Fruit fly (Drosophila melanogaster): ENCODE data around the gene CG14624.

The CG14624 gene

DNA sequence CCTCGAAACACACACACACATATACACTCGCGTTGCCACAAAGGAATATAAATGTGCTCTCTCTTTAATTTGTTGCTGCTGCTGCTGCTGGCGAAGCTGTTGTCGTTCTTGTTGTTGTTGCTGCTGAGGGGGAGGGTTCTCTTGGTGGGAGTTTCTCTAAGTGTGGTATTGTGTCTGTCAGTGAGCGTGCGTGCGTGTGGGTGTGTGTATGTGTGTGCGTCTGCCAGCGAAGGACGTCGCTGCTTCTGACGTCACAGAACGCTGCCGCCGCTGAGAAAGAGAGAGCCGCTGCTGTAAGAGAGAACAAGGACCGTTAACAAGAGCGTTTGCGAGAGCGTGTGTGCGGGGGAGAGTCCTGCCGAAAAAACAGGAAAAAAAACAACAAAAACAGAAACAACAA is 27.5 kb downstream of the CG14624 start:
- TF ChIP-seq pan (optimal IDR thresholded peaks at IDR 0.05): no peak
- TF ChIP-seq EcR (GFP tag; optimal IDR thresholded peaks at IDR 0.05): no peak
- TF ChIP-seq psq (optimal IDR thresholded peaks at IDR 0.05): no peak
- TF ChIP-seq usp (GFP tag; optimal IDR thresholded peaks at IDR 0.05): no peak
- no peak for TF ChIP-seq CG8478 (optimal IDR thresholded peaks at IDR 0.05)
- TF ChIP-seq Dll (optimal IDR thresholded peaks at IDR 0.05): no peak

DNA sequence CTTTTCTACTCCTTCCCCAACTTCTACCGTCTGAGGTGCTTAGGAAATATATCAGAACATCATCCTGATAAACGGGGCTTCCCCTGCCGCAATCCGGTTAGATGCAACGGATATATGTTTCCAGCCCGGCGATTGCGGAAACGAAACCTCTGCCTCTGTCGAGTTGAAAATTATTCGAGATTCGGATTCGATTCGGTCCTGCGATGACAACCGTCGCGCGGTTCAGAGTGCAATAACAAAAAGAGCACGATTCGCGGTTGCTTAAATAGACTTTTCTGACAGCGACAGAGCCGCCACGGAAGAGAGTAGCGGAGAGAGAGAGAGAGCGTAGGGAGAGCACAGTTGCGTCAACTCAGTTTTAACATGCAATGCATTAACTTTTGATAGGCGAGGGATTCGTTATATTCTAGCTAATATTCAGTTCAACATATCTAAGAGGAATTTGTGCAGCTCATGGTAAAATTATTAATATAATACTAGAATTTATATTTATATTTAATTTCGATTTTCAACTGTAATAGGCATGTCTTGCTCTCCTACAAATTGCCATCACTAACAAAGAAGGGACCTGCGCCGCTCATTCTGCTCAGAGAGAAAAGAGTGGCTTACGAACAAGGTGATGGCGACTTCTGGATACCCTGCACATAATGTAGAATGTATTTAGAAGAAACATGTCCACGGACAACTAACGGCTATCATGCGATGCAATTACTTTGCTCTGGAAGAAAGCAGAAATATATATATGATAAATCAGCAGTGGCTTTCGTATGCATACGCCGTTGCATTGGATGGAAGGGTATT is 28.5 kb downstream of the CG14624 start:
- TF ChIP-seq pan (optimal IDR thresholded peaks at IDR 0.05): peak; percentile 59
- TF ChIP-seq psq (optimal IDR thresholded peaks at IDR 0.05): no peak
- no peak for TF ChIP-seq usp (GFP tag; optimal IDR thresholded peaks at IDR 0.05)
- TF ChIP-seq EcR (GFP tag; optimal IDR thresholded peaks at IDR 0.05): no peak
- TF ChIP-seq Dll (optimal IDR thresholded peaks at IDR 0.05): peak; percentile 3
- no peak for TF ChIP-seq CG8478 (optimal IDR thresholded peaks at IDR 0.05)

- TF ChIP-seq Dll (optimal IDR thresholded peaks at IDR 0.05) (no peak), EcR (GFP tag; optimal IDR thresholded peaks at IDR 0.05) (no peak), pan (optimal IDR thresholded peaks at IDR 0.05) (no peak), CG8478 (optimal IDR thresholded peaks at IDR 0.05) (no peak), usp (GFP tag; optimal IDR thresholded peaks at IDR 0.05) (no peak), psq (optimal IDR thresholded peaks at IDR 0.05) (no peak)
Measured at dm6 chrX:1235618-1236006, 29.1 kb downstream of the CG14624 start.

DNA sequence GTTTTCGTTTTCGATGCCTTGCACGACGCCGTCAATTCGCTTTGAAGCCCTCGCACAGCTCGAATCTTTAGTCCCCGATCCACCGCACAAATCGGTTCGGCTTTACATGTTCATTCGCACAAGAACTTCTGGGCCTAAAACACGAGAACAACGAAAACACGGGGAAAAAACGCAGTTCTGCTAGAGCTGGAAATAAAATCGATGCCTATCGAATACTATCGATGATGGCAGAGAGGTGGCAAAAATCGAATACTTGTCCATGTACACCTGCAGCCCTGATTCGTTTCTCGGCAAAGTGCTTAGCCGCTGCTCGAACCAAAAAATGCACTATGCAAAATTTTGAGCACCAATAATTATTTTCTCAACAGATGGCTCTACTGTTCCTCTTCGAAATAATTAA is 29.9 kb downstream of the CG14624 start, which contains the start of gene CG3638:
TSS of gene CG3638 (minus strand) at position 210 of the 400 bp plus-strand sequence.
- TF ChIP-seq pan (optimal IDR thresholded peaks at IDR 0.05) (no peak), usp (GFP tag; optimal IDR thresholded peaks at IDR 0.05) (no peak), Dll (optimal IDR thresholded peaks at IDR 0.05) (no peak), EcR (GFP tag; optimal IDR thresholded peaks at IDR 0.05) (no peak), CG8478 (optimal IDR thresholded peaks at IDR 0.05) (no peak), psq (optimal IDR thresholded peaks at IDR 0.05) (no peak)

DNA sequence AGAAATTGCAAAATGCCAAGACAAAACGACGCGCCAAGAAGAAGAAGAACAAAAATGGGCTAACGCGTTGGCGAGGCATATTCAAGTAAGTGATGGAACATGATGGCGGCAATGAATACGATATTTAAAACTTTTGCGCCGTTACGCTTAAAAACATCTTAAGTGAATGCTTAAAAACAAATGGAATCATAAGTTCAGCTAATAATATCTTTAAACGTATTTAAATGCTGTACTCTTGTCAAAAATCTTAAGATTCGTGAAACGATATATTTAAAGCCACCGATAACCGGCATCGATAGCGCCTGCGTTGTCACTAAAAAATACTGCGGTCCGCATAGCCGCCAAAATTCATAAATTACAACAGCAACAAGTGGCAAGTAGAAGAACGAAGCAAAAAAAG is 33.3 kb downstream of the CG14624 start, which contains the start of gene CG11403:
TSS of gene CG11403 (minus strand) at position 53 of the 400 bp plus-strand sequence.
- TF ChIP-seq Dll (optimal IDR thresholded peaks at IDR 0.05) (no peak), pan (optimal IDR thresholded peaks at IDR 0.05) (no peak), CG8478 (optimal IDR thresholded peaks at IDR 0.05) (no peak)

- TF ChIP-seq EcR (GFP tag; optimal IDR thresholded peaks at IDR 0.05): no peak
- no peak for TF ChIP-seq Dll (optimal IDR thresholded peaks at IDR 0.05)
- no peak for TF ChIP-seq psq (optimal IDR thresholded peaks at IDR 0.05)
- no peak for TF ChIP-seq pan (optimal IDR thresholded peaks at IDR 0.05)
- no peak for TF ChIP-seq CG8478 (optimal IDR thresholded peaks at IDR 0.05)
- TF ChIP-seq usp (GFP tag; optimal IDR thresholded peaks at IDR 0.05): no peak
Measured at dm6 chrX:1242049-1242448, 35.5 kb downstream of the CG14624 start.

DNA sequence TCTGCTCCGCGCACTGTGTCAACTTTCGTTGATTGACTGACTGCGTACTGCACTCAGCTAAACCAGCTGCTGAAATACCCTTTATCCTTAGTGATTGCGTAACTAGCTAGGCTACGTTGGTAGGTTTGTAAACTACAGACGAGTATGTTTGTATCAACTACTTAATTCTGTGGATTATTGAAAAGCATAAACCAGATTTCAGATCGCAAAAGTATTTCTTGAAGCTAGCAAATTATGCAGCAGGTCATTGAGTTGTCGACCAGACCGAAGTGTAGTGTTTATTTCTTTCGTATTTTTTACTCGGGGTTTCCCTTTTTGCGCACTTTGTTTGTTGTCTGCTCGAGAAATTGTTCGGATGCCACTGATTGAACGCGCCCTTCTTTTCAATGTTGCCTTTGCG is 42.2 kb downstream of the CG14624 start:
- TF ChIP-seq usp (GFP tag; optimal IDR thresholded peaks at IDR 0.05) (no peak), pan (optimal IDR thresholded peaks at IDR 0.05) (no peak), psq (optimal IDR thresholded peaks at IDR 0.05) (no peak), EcR (GFP tag; optimal IDR thresholded peaks at IDR 0.05) (no peak), CG8478 (optimal IDR thresholded peaks at IDR 0.05) (no peak), Dll (optimal IDR thresholded peaks at IDR 0.05) (no peak)

DNA sequence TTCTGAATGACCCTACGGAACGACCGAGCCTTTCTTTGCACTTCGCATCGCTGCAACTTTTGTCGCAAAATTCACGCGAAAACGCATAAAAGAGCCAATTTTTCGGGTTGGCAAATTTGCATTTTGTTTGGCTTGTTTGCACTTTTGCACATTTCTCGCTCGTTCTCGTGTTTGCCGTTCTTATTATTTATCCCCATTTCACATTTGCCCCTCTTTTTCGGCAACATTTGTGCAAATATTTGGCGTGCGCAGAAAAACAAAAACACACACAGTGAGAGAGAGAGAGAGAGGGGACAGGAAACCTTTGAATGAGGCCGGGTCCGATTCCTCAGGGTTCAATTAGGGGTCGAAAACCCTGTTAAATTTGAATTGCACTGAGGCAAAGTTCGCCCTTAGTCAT is 43.1 kb downstream of the CG14624 start:
- TF ChIP-seq Dll (optimal IDR thresholded peaks at IDR 0.05) (no peak), psq (optimal IDR thresholded peaks at IDR 0.05) (no peak), EcR (GFP tag; optimal IDR thresholded peaks at IDR 0.05) (no peak), pan (optimal IDR thresholded peaks at IDR 0.05) (no peak), usp (GFP tag; optimal IDR thresholded peaks at IDR 0.05) (no peak), CG8478 (optimal IDR thresholded peaks at IDR 0.05) (no peak)

dm6 chrX:1250104-1250503 is 43.6 kb downstream of the CG14624 start:
- no peak for TF ChIP-seq pan (optimal IDR thresholded peaks at IDR 0.05)
- no peak for TF ChIP-seq CG8478 (optimal IDR thresholded peaks at IDR 0.05)
- no peak for TF ChIP-seq usp (GFP tag; optimal IDR thresholded peaks at IDR 0.05)
- TF ChIP-seq psq (optimal IDR thresholded peaks at IDR 0.05): no peak
- TF ChIP-seq EcR (GFP tag; optimal IDR thresholded peaks at IDR 0.05): no peak
- TF ChIP-seq Dll (optimal IDR thresholded peaks at IDR 0.05): no peak

- TF ChIP-seq pan (optimal IDR thresholded peaks at IDR 0.05) (no peak), usp (GFP tag; optimal IDR thresholded peaks at IDR 0.05) (no peak), CG8478 (optimal IDR thresholded peaks at IDR 0.05) (no peak), psq (optimal IDR thresholded peaks at IDR 0.05) (no peak), Dll (optimal IDR thresholded peaks at IDR 0.05) (no peak), EcR (GFP tag; optimal IDR thresholded peaks at IDR 0.05) (no peak)
Measured at dm6 chrX:1252961-1253360, 46.4 kb downstream of the CG14624 start.

dm6 chrX:1256131-1256530 is 49.6 kb downstream of the CG14624 start:
- TF ChIP-seq CG8478 (optimal IDR thresholded peaks at IDR 0.05) (no peak), Dll (optimal IDR thresholded peaks at IDR 0.05) (no peak), pan (optimal IDR thresholded peaks at IDR 0.05) (no peak), usp (GFP tag; optimal IDR thresholded peaks at IDR 0.05) (no peak)

- TF ChIP-seq EcR (GFP tag; optimal IDR thresholded peaks at IDR 0.05): no peak
- no peak for TF ChIP-seq Dll (optimal IDR thresholded peaks at IDR 0.05)
- TF ChIP-seq pan (optimal IDR thresholded peaks at IDR 0.05): no peak
- TF ChIP-seq usp (GFP tag; optimal IDR thresholded peaks at IDR 0.05): no peak
- TF ChIP-seq CG8478 (optimal IDR thresholded peaks at IDR 0.05): no peak
- TF ChIP-seq psq (optimal IDR thresholded peaks at IDR 0.05): no peak
Measured at dm6 chrX:1256742-1257441, 50.4 kb downstream of the CG14624 start.

All from whole organism.